Worm (Caenorhabditis elegans): Measurements from ENCODE around the gene snb-5.
A peak's percentile ranks its signal among the peaks of the same experiment; 100 is the strongest.

The snb-5 gene

ce11 chrIII:8201760-8202159 is 1.1 kb upstream of the snb-5 start:
- TF ChIP-seq nfya-1 (tag; optimal IDR thresholded peaks at IDR 0.05; ENCODE audit: insufficient read depth) = peak; percentile 77
- TF ChIP-seq aly-2 (tag; optimal IDR thresholded peaks at IDR 0.05) = no peak
- TF ChIP-seq snpc-4 (tag; optimal IDR thresholded peaks at IDR 0.05) = peak; percentile 43
- peak; percentile 5 for TF ChIP-seq nhr-11 (tag; optimal IDR thresholded peaks at IDR 0.05)
- TF ChIP-seq eor-1 (tag; optimal IDR thresholded peaks at IDR 0.05) = no peak
- TF ChIP-seq lin-15B (tag; optimal IDR thresholded peaks at IDR 0.05) = peak; percentile 33
- TF ChIP-seq lin-39 (tag; optimal IDR thresholded peaks at IDR 0.05) = peak; percentile 60
- no peak for TF ChIP-seq skn-1 (tag; optimal IDR thresholded peaks at IDR 0.05)

- TF ChIP-seq eor-1 (tag; optimal IDR thresholded peaks at IDR 0.05) (no peak), ceh-28 (tag; optimal IDR thresholded peaks at IDR 0.05) (no peak), zag-1 (tag; optimal IDR thresholded peaks at IDR 0.05) (no peak), nhr-43 (tag; optimal IDR thresholded peaks at IDR 0.05; ENCODE audit: poor library complexity, severe bottlenecking) (no peak), pqm-1 (tag; optimal IDR thresholded peaks at IDR 0.05) (no peak), nhr-25 (tag; optimal IDR thresholded peaks at IDR 0.05) (no peak), lin-39 (tag; optimal IDR thresholded peaks at IDR 0.05) (no peak), nhr-237 (tag; optimal IDR thresholded peaks at IDR 0.05) (no peak), pha-4 (tag; optimal IDR thresholded peaks at IDR 0.05) (no peak), lin-15B (tag; optimal IDR thresholded peaks at IDR 0.05) (no peak), elt-1 (tag; optimal IDR thresholded peaks at IDR 0.05) (no peak), ZK546.5 (tag; optimal IDR thresholded peaks at IDR 0.05) (no peak), nhr-76 (tag; optimal IDR thresholded peaks at IDR 0.05) (no peak), ceh-9 (tag; optimal IDR thresholded peaks at IDR 0.05) (no peak), egl-5 (tag; optimal IDR thresholded peaks at IDR 0.05) (no peak), fkh-10 (GFP tag; optimal IDR thresholded peaks at IDR 0.05) (no peak), nhr-23 (tag; optimal IDR thresholded peaks at IDR 0.05) (no peak), fos-1 (tag; optimal IDR thresholded peaks at IDR 0.05) (no peak)
Observed at ce11 chrIII:8209775-8210174, 6.9 kb downstream of the snb-5 start, which contains the start of gene C30A5.10. C30A5.10 (minus strand) TSS chrIII:8209875.

ce11 chrIII:8211562-8211961 is 8.7 kb downstream of the snb-5 start:
- TF ChIP-seq lin-39 (tag; optimal IDR thresholded peaks at IDR 0.05) = no peak
- TF ChIP-seq nfya-1 (tag; optimal IDR thresholded peaks at IDR 0.05; ENCODE audit: insufficient read depth) = peak; percentile 21
- TF ChIP-seq nhr-28 (tag; optimal IDR thresholded peaks at IDR 0.05) = no peak
- no peak for TF ChIP-seq mdl-1 (tag; optimal IDR thresholded peaks at IDR 0.05)
- TF ChIP-seq daf-12 (tag; optimal IDR thresholded peaks at IDR 0.05) = no peak
- no peak for TF ChIP-seq eor-1 (tag; optimal IDR thresholded peaks at IDR 0.05)
- no peak for TF ChIP-seq skn-1 (tag; optimal IDR thresholded peaks at IDR 0.05)
- TF ChIP-seq hmg-11 (tag; optimal IDR thresholded peaks at IDR 0.05) = no peak
- TF ChIP-seq ceh-28 (tag; optimal IDR thresholded peaks at IDR 0.05) = no peak

- TF ChIP-seq nfya-1 (tag; optimal IDR thresholded peaks at IDR 0.05; ENCODE audit: insufficient read depth) (peak; percentile 67), mml-1 (tag; optimal IDR thresholded peaks at IDR 0.05) (no peak)
Observed at ce11 chrIII:8216224-8216623, 13.4 kb downstream of the snb-5 start, which contains the start of gene unc-86. unc-86 (minus strand) TSS chrIII:8216336.

- TF ChIP-seq fos-1 (tag; optimal IDR thresholded peaks at IDR 0.05) (no peak), tbx-2 (tag; optimal IDR thresholded peaks at IDR 0.05) (no peak)
Observed at ce11 chrIII:8217919-8218318, 15.1 kb downstream of the snb-5 start, which contains the start of gene C30A5.16. C30A5.16 (plus strand) TSS chrIII:8218219.

- no peak for TF ChIP-seq mml-1 (tag; optimal IDR thresholded peaks at IDR 0.05)
- TF ChIP-seq sea-2 (GFP tag; optimal IDR thresholded peaks at IDR 0.05) = no peak
- TF ChIP-seq daf-12 (tag; optimal IDR thresholded peaks at IDR 0.05) = no peak
Observed at ce11 chrIII:8220081-8220480, 17.2 kb downstream of the snb-5 start.

ce11 chrIII:8224769-8225168 is 21.9 kb downstream of the snb-5 start, which contains the start of gene mob-4:
mob-4 (plus strand) TSS chrIII:8225097.
- TF ChIP-seq nhr-76 (tag; optimal IDR thresholded peaks at IDR 0.05) (no peak), lsy-12 (tag; optimal IDR thresholded peaks at IDR 0.05) (no peak), nhr-28 (tag; optimal IDR thresholded peaks at IDR 0.05) (no peak), egl-5 (tag; optimal IDR thresholded peaks at IDR 0.05) (peak; percentile 1), ceh-9 (tag; optimal IDR thresholded peaks at IDR 0.05) (no peak), nhr-237 (tag; optimal IDR thresholded peaks at IDR 0.05) (no peak), mdl-1 (tag; optimal IDR thresholded peaks at IDR 0.05) (no peak), zag-1 (tag; optimal IDR thresholded peaks at IDR 0.05) (no peak), lin-15B (tag; optimal IDR thresholded peaks at IDR 0.05) (peak; percentile 57), elt-2 (tag; optimal IDR thresholded peaks at IDR 0.05) (no peak), pha-4 (tag; optimal IDR thresholded peaks at IDR 0.05) (peak; percentile 22), nfya-1 (tag; optimal IDR thresholded peaks at IDR 0.05; ENCODE audit: insufficient read depth) (peak; percentile 11), nhr-23 (tag; optimal IDR thresholded peaks at IDR 0.05) (no peak), aly-2 (tag; optimal IDR thresholded peaks at IDR 0.05) (no peak), elt-3 (tag; optimal IDR thresholded peaks at IDR 0.05) (no peak), hmg-11 (tag; optimal IDR thresholded peaks at IDR 0.05) (peak; percentile 41), nhr-25 (tag; optimal IDR thresholded peaks at IDR 0.05) (no peak), ceh-28 (tag; optimal IDR thresholded peaks at IDR 0.05) (no peak)
